Worm (Caenorhabditis elegans): ENCODE results near the gene EEED8.15.
A peak's percentile ranks its signal among the peaks of the same experiment; 100 is the strongest.

Gene EEED8.15

DNA sequence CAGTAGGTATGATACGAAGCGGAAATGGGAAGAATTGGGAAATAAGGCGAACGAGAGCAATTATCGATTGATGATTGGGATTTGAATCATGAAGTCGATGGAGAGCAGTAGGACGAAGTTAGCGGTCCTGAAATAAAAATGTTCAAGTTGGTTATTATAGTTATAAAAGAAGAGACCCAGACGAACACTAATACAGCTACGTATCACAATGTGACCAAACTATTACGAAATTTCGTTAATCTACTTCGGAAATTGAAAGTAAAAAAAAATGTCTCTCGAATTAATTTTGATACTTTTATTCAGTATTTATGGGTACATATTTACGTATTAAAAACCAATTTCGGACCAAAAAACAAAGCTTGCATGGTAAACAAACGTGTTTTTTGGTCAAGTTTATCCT lies 7.4 kb downstream of the EEED8.15 start:
- TF ChIP-seq dao-5 (tag; optimal IDR thresholded peaks at IDR 0.05): no peak
- TF ChIP-seq him-1 (tag; optimal IDR thresholded peaks at IDR 0.05): no peak
- TF ChIP-seq W03F9.2 (tag; optimal IDR thresholded peaks at IDR 0.05): no peak

DNA sequence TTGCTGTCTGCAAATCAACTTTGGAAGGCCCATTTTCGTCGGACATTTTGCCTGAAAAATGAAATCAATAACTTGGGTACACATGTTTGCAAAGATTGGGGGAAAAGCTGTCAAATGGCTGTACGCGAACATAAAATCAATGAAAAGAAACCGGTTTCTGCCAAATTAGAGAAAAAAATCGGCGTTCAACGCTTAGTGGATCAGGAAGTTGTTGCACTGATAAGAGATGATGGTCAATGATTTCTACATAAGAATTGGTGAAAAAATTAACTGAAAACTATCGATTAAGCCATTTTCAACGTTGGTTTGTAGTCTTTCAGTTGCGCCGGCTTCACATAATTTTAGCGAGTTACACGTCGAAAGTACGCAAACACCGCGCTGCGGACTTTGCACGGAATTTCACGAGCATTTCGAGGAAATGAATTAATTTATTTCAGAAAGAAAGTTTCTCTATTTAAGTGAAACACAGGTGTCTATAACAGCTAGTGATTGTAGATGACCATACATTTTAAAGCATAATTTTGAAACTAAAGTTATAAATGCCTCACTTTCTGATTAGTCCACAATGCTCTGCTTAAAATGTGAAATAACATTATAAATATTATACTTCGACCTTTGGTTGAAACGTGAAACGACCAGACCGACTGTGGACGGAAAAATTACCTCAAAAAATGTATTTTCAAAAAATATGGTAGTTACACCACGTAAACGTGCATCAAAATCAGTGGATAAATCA lies 10.7 kb downstream of the EEED8.15 start, which contains the start of the genes F07F6.4 and F07F6.2:
F07F6.4 (minus strand) TSS at position 51 of the 736 bp plus-strand sequence.
F07F6.2 (plus strand) TSS at position 686 of the 736 bp plus-strand sequence.
- TF ChIP-seq dao-5 (tag; optimal IDR thresholded peaks at IDR 0.05) (no peak), W03F9.2 (tag; optimal IDR thresholded peaks at IDR 0.05) (peak; percentile 6)

DNA sequence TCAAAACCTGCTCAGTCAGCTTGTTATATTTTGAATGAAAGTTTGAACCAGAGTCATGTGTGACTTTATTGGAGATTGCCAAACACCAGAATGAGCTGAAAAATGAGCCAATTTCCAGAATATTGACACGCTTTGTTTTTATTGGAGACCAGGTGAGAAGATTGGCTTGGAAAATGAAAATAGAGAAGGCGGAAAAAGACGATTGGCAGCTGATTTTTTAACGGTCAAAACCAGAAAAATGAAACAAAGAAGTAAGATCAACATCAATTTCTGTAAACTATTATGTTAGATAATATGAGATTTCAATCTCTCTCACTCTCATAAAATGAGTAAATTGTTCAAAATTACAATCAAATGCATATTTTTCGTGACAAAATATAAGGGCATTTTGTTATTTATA lies 14.0 kb downstream of the EEED8.15 start, which contains the start of gene srx-114:
srx-114 (minus strand) TSS at position 101 of the 400 bp plus-strand sequence.
- TF ChIP-seq W03F9.2 (tag; optimal IDR thresholded peaks at IDR 0.05) (no peak), dao-5 (tag; optimal IDR thresholded peaks at IDR 0.05) (no peak), him-1 (tag; optimal IDR thresholded peaks at IDR 0.05) (no peak)

DNA sequence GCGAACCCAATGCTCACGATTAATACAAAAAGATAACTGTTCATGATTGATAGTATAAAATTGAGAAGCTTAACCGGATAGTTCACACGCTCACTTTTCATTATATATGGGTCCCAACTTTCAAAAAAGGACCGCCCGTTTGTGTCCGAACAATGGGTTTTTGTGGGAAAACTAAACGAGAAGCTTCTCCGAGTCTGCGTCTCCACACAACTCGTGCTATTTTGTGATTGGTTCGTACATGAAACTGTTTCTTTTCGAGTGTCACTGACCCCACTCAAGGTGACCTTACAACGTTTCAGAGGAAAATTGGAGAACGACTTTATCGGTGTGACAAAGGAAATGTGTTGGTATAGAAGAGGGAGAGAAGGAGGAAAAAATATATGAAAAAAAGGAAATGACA lies 17.8 kb downstream of the EEED8.15 start, which contains the start of gene dct-5:
dct-5 (minus strand) TSS at position 101 of the 400 bp plus-strand sequence.
- TF ChIP-seq dao-5 (tag; optimal IDR thresholded peaks at IDR 0.05): no peak
- TF ChIP-seq W03F9.2 (tag; optimal IDR thresholded peaks at IDR 0.05): no peak
- no peak for TF ChIP-seq him-1 (tag; optimal IDR thresholded peaks at IDR 0.05)

DNA sequence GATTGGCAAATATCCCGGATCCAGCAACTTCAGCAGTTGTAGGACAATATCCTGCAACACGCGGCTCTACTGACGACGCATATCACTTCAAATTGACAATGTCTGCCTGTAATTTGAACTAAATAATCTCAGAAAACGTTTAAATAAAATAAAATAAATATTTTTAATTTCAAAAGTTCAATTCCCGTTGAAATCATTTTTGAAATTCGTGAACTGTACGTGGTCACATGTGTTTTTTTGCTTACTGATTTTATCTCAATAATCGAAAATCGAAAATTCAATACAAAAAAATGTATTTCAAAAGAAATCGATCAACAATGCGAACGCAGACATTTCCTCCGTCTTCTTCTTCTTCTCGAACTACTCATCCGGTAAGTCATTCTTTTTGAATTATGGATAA lies 18.6 kb downstream of the EEED8.15 start, which contains the start of gene F07F6.1:
F07F6.1 (plus strand) TSS at position 301 of the 400 bp plus-strand sequence.
- TF ChIP-seq him-1 (tag; optimal IDR thresholded peaks at IDR 0.05) (no peak), W03F9.2 (tag; optimal IDR thresholded peaks at IDR 0.05) (no peak), dao-5 (tag; optimal IDR thresholded peaks at IDR 0.05) (no peak)

DNA sequence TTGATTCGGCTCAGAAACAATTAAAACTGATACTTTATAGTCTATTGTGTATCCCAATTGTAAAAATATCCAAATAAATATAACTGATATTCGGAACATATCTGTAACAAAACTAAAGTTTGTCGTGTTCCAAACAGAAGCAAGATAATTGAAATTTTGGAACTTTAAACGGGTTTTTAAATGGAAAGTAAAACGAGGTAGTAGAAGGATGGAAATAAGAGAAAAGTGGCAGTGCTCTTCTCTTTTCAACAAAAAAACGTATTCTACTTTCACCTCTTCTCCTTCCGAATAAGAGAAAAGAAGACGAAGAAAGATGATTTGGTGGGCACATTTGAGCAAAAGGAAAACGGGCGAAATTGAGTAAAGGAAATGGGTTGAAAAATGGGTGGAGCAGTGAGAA lies 27.5 kb downstream of the EEED8.15 start, which contains the start of gene nmr-1:
nmr-1 (minus strand) TSS at position 101 of the 400 bp plus-strand sequence.
- TF ChIP-seq W03F9.2 (tag; optimal IDR thresholded peaks at IDR 0.05) (no peak), him-1 (tag; optimal IDR thresholded peaks at IDR 0.05) (no peak), dao-5 (tag; optimal IDR thresholded peaks at IDR 0.05) (no peak)

DNA sequence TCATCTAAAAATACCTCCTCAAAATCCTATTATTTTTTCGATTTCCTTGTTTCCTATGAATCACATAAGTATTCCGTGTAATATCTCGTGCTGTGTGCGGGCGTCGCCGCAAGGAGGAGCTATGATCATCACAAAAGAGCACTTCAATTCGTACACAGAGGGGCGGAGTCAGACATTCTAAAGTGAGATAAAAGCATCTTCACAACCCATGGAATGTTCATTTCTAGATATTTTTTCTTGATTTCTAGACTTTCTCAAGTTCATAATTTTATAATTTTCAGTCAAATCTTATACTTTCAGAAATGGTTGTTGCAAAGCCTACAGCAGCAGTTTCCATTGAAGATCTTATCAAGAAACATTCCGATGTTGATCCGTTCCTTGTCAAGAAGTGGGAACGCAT lies 28.4 kb downstream of the EEED8.15 start, which contains the start of gene cex-1:
cex-1 (plus strand) TSS at position 301 of the 400 bp plus-strand sequence.
- TF ChIP-seq him-1 (tag; optimal IDR thresholded peaks at IDR 0.05) (no peak), W03F9.2 (tag; optimal IDR thresholded peaks at IDR 0.05) (no peak)

DNA sequence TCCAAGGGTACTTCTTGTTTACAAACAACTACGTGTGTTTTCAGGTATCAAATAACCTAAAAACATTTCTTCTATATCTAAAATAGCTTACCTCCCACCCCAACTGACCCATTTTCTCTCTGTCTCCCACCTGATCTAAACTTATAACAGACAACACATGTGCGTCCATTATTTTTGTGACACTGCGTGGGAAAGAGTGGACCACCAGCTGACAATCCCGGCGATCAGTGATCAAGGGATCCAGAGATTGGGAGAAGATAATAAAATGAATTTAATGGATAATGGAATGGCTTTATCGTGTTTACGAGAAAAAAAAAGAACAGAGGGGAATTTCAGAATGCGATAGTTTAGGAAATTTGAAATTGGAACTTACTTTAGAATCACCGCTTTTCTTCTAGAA lies 30.2 kb downstream of the EEED8.15 start:
- TF ChIP-seq W03F9.2 (tag; optimal IDR thresholded peaks at IDR 0.05): no peak
- TF ChIP-seq him-1 (tag; optimal IDR thresholded peaks at IDR 0.05): no peak
- TF ChIP-seq dao-5 (tag; optimal IDR thresholded peaks at IDR 0.05): no peak

DNA sequence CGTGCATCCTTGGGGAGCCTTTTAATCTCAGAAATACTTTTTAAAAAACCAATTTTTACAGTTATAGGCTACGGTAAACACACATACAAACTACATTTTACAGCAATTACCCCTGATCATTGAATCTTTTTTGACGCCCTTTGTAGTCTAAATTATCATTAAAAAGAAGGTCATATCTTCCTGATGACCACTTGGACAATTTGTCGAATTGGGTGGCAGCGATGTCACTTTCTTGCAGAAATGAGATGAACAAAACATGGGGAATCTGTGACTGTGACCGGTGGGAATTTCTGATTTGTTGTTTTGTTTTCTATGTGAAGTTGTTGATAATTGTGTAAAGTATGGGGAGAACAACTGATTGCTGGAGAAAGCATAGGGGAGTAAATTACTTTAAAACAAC lies 30.6 kb downstream of the EEED8.15 start:
- TF ChIP-seq dao-5 (tag; optimal IDR thresholded peaks at IDR 0.05) (no peak), W03F9.2 (tag; optimal IDR thresholded peaks at IDR 0.05) (no peak), him-1 (tag; optimal IDR thresholded peaks at IDR 0.05) (no peak)

DNA sequence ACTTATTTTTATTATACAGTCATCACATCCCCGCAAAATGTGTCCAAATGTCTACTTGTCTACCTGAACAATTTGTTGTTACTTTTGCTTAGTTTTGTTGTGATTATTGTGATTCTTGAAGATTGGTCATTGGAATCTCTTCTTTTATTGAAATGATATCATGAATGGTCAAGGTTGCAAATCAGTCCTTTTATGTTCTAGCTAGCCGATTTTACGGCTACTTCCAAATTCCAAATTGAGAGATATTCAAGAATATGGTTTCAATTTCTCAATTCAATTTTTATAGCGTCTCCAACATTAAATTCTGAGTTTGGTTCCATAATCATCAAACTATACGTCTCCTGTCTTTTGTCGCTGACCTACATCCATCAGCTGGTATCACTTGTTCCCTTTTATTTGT lies 32.2 kb downstream of the EEED8.15 start:
- TF ChIP-seq W03F9.2 (tag; optimal IDR thresholded peaks at IDR 0.05) (no peak), dao-5 (tag; optimal IDR thresholded peaks at IDR 0.05) (no peak), him-1 (tag; optimal IDR thresholded peaks at IDR 0.05) (no peak)

DNA sequence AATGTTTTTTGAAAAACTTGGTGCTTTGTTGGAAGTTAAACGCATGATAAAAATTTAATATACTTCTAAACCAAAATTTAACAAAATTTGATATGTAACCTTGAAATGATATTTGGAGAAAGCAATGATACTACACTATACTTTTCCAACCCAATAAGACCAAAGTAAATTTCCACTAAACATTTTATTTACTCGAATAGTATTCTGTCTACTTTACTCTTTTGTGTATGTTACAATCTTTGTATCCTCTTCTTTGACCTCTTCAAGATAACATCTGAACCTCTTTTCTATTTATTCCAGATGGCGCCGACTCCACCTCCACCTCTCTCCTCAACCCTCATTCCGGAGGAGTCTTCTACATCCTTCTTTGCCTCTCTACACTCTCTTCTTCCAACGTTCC lies 34.5 kb downstream of the EEED8.15 start, which contains the start of gene dhs-5:
dhs-5 (plus strand) TSS at position 301 of the 400 bp plus-strand sequence.
- TF ChIP-seq W03F9.2 (tag; optimal IDR thresholded peaks at IDR 0.05) (no peak), dao-5 (tag; optimal IDR thresholded peaks at IDR 0.05) (no peak), him-1 (tag; optimal IDR thresholded peaks at IDR 0.05) (no peak)

DNA sequence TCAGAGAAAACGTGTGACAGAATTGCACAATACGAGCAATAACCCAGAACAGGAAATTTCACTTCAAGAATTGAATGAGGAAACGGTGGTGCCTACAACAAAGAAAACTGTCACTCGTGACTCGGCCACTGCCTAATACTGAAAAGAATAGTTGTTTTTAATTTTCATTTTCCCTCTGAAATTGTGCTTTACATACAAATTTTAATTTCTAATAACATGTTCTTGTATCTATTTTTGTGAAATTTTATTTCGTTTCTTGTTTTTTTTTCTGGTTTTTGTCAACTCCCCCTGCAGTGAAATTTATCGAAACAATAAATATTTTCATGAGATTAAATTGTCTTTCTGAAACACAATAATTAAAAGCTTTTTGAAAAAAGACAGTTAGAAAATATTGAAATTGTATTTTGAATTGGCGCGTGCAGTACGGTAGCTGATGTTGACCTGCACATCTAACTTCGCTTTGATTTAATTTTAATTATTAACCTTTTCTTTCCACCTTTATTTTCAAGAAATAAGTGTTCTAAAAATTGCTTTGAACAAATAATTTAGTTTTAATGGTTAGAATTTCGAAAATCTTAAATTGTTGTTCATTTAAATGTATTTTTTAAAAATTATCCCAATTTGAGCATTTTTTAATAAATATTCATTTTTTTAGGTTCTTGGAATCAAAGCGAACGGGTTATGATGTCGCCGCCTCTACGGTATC lies 36.8 kb downstream of the EEED8.15 start, which contains the start of gene daz-1:
daz-1 (plus strand) TSS at position 656 of the 706 bp plus-strand sequence.
- TF ChIP-seq dao-5 (tag; optimal IDR thresholded peaks at IDR 0.05) (no peak), W03F9.2 (tag; optimal IDR thresholded peaks at IDR 0.05) (no peak), him-1 (tag; optimal IDR thresholded peaks at IDR 0.05) (no peak)

DNA sequence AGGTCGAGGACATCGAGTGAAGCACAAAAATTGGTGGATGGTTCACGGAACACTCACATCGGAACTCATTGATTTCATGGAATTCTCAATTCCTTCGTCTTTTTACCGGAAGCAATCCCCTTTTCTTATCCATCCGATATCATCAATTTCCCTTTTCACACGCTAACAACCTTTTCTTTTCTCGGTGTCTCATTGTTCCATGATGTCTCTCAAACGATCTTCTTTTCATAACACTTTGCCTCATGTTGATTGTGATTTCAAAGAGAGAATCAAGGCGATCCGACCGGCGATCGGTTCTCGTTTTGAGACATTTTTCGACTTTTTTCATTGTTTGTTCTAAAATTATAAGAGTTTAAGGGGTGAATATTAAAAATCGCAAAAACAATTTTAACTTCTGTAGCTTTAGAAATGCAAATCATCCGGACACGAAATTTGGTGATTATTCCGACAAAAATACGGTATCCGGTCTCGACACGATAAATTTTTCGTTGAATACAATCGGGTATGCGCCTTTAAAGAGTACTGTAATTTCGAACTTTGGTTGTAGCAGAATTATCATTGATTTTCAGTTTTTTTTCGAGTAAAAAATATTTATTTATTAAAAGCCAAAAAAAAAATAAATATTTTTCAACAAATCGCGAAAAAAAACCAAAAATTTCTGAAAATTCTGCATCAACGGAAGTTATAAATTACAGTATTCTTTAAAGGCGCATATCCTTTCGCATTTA lies 39.8 kb downstream of the EEED8.15 start:
- TF ChIP-seq W03F9.2 (tag; optimal IDR thresholded peaks at IDR 0.05): no peak
- TF ChIP-seq dao-5 (tag; optimal IDR thresholded peaks at IDR 0.05): no peak
- TF ChIP-seq him-1 (tag; optimal IDR thresholded peaks at IDR 0.05): no peak
